Fruit fly (Drosophila melanogaster) S2 (cell line): ENCODE data around the gene SLIRP2.

Experiments
- CG8478 ChIP-seq: fragments of >200 bp; optimal IDR thresholded peaks from 2 replicates; lab custom pipeline; 2018
- CTCF ChIP-seq, 2 experiments: fragments of >200 bp; optimal IDR thresholded peaks; 2 replicates each; lab custom pipeline; 2018

- TF ChIP-seq CTCF (optimal IDR thresholded peaks at IDR 0.05; lab: Kevin White, UChicago) (no peak), CG8478 (lab: Kevin White, UChicago) (no peak)
Measured at dm6 chr3R:8676560-8677000, 25.7 kb downstream of the SLIRP2 start, which contains the start of the genes Unc50, CG11755 and CG8043.
